Worm (Caenorhabditis elegans) whole organism, L2 larva: ENCODE results near the gene slc-17.3.

Experiments
- Y55F3AM.14 ChIP-seq: fragments of 200-800 bp; sonication (Bioruptor generic); optimal IDR thresholded peaks from 2 replicates; lab custom pipeline; 2018; ENCODE audit warnings: mild to moderate bottlenecking, missing genetic modification characterization, missing compliant biosample characterization
- alr-1 ChIP-seq: fragments of 150-350 bp; optimal IDR thresholded peaks from 2 replicates; lab custom pipeline; 2014; ENCODE audit warnings: missing biosample characterization, missing genetic modification characterization
- nhr-12 ChIP-seq: fragments of 150-350 bp; optimal IDR thresholded peaks from 2 replicates; lab custom pipeline; 2014; ENCODE audit warnings: missing biosample characterization, missing genetic modification characterization
- nhr-6 ChIP-seq: fragments of 150-350 bp; optimal IDR thresholded peaks from 2 replicates; lab custom pipeline; 2014; ENCODE audit warnings: missing biosample characterization, missing genetic modification characterization
- unc-55 ChIP-seq: fragments of 150-350 bp; sonication (generic microtip); optimal IDR thresholded peaks from 3 replicates; lab custom pipeline; 2014; ENCODE audit warnings: missing biosample characterization, missing genetic modification reagents, missing genetic modification characterization

- TF ChIP-seq unc-55 (GFP tag; lab: Kevin White, UChicago) (no peak), nhr-12 (tag; lab: Kevin White, UChicago) (no peak), alr-1 (tag; lab: Kevin White, UChicago) (no peak), nhr-6 (tag; lab: Kevin White, UChicago) (no peak), Y55F3AM.14 (no peak)
Measured at ce11 chrIII:7818965-7819364, 46.1 kb downstream of the slc-17.3 start.
